Worm (Caenorhabditis elegans) whole organism, midembryonic: Measurements from ENCODE around the gene R07B7.8.

ENCODE experiments used
- T22C8.4 ChIP-seq: fragments of 200-800 bp; sonication (Bioruptor generic); IDR thresholded peaks from 2 replicates; pipeline ENCODE4 v1.3.6; 2022; ENCODE audit warnings: missing genetic modification characterization, missing compliant biosample characterization
- cog-1 ChIP-seq: sonication (generic microtip); optimal IDR thresholded peaks from 2 replicates; lab custom pipeline; 2016; ENCODE audit warnings: missing genetic modification characterization, missing compliant biosample characterization
- flt-1 ChIP-seq: fragments of 200-800 bp; sonication (Bioruptor generic); IDR thresholded peaks from 2 replicates; pipeline ENCODE4 v1.3.6; 2022; ENCODE audit warnings: missing genetic modification characterization, missing compliant biosample characterization
- klf-2 ChIP-seq: fragments of 200-800 bp; sonication (Bioruptor generic); conservative IDR thresholded peaks from 2 replicates; pipeline ENCODE4 v1.3.6; 2022; ENCODE audit warnings: missing genetic modification reagents, missing genetic modification characterization, missing compliant biosample characterization
- med-1 ChIP-seq: sonication (generic microtip); optimal IDR thresholded peaks from 2 replicates; lab custom pipeline; 2017; ENCODE audit warnings: missing genetic modification characterization, mild to moderate bottlenecking, missing compliant biosample characterization, antibody characterized with exemption, missing genetic modification reagents; ENCODE audit not compliant: insufficient read depth
- ref-1 ChIP-seq: fragments of 200-800 bp; sonication (Bioruptor generic); conservative IDR thresholded peaks from 2 replicates; pipeline ENCODE4 v1.3.6; 2022; ENCODE audit warnings: missing genetic modification reagents, missing genetic modification characterization, missing compliant biosample characterization
- tab-1 ChIP-seq: fragments of 200-800 bp; sonication (Bioruptor generic); IDR thresholded peaks from 2 replicates; pipeline ENCODE4 v1.3.6; 2022; ENCODE audit warnings: missing genetic modification characterization, missing compliant biosample characterization
- ztf-23 ChIP-seq: fragments of 200-800 bp; sonication (Bioruptor generic); IDR thresholded peaks from 2 replicates; pipeline ENCODE4 v1.3.6; 2022; ENCODE audit warnings: missing genetic modification reagents, missing genetic modification characterization, missing compliant biosample characterization
- ztf-29 ChIP-seq: fragments of 200-800 bp; sonication (Bioruptor generic); IDR thresholded peaks from 2 replicates; pipeline ENCODE4 v1.3.6; 2022; ENCODE audit warnings: missing genetic modification reagents, missing genetic modification characterization, missing compliant biosample characterization

The R07B7.8 gene

DNA sequence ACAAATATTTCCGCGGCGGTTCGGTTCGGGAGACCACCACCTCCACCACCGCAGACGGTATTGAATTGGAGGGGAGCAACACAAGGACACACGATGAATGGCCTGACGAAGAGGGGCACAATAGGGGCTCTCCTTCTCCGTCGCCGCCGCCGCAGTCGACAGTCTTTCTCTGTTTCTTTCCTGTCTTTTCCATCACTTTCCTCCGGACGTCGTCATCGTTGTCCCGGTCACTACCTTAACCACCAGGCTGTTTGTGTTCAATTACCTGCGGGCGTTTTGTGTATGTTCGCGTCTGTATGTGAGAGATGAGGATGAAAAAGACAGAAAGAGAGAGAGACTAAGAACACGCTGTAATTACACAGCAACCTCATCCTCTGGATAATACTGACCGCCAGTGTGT is 44.4 kb downstream of the R07B7.8 start:
- TF ChIP-seq med-1 (GFP tag; lab: Kevin White, UChicago) (no peak), ztf-29 (GFP tag; lab: Robert Waterston, UW) (no peak), tab-1 (GFP tag; lab: Robert Waterston, UW) (no peak), ztf-23 (GFP tag; lab: Robert Waterston, UW) (no peak), flt-1 (GFP tag; lab: Robert Waterston, UW) (no peak), T22C8.4 (GFP tag; lab: Robert Waterston, UW) (no peak), cog-1 (no peak), ref-1 (GFP tag; lab: Robert Waterston, UW) (no peak), klf-2 (GFP tag; lab: Robert Waterston, UW) (no peak)

DNA sequence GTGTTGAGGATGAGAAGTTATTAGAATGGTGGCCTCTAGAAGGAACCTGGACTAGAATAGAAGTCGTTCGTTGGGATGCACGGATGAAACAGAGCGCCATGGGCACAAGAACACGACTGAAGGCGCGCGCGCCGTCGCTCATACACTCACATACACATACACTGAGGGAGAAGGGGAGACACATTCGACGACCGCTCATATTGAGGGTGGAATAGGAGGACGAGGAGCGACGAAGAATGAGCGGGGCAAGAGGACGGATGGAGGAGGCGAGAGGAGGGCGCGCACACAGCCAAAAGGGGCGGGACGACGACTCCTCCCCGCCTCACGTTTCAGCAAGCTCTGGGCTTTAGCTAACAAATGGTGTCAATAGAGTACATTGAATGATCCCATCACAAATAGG is 45.3 kb downstream of the R07B7.8 start:
- no peak for TF ChIP-seq klf-2 (GFP tag; lab: Robert Waterston, UW)
- 0 out of 2 replicates have a peak, but pooled peaks have one; percentile 36 for TF ChIP-seq flt-1 (GFP tag; lab: Robert Waterston, UW)
- TF ChIP-seq ref-1 (GFP tag; lab: Robert Waterston, UW), result 0 out of 2 replicates have a peak, but pooled peaks have one; percentile 8
- TF ChIP-seq ztf-23 (GFP tag; lab: Robert Waterston, UW), result peak; percentile 67; the same call in 1 of the 2 replicates
- TF ChIP-seq med-1 (GFP tag; lab: Kevin White, UChicago), result no peak
- TF ChIP-seq ztf-29 (GFP tag; lab: Robert Waterston, UW), result no peak
- TF ChIP-seq T22C8.4 (GFP tag; lab: Robert Waterston, UW), result no peak

DNA sequence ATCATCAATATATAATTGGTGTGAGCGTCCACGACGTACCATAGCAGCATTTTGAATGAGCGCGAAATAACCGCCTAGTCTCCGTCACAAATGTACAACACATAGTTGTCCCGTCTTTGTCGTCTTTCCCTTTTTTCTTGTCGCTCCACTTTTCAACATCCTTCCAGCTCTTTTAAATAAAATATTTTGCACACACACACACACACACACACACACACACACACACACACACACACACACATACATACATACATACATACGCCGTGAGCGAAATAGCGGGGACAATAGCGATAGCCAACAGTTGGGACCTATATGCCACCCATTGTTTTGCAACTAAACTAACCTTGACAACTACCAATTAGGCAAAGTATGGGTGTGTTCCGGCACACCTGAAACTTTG is 45.8 kb downstream of the R07B7.8 start:
- TF ChIP-seq klf-2 (GFP tag; lab: Robert Waterston, UW) (no peak), cog-1 (no peak), ztf-23 (GFP tag; lab: Robert Waterston, UW) (no peak), ztf-29 (GFP tag; lab: Robert Waterston, UW) (no peak), ref-1 (GFP tag; lab: Robert Waterston, UW) (no peak), tab-1 (GFP tag; lab: Robert Waterston, UW) (no peak), T22C8.4 (GFP tag; lab: Robert Waterston, UW) (no peak), flt-1 (GFP tag; lab: Robert Waterston, UW) (no peak), med-1 (GFP tag; lab: Kevin White, UChicago) (no peak)

DNA sequence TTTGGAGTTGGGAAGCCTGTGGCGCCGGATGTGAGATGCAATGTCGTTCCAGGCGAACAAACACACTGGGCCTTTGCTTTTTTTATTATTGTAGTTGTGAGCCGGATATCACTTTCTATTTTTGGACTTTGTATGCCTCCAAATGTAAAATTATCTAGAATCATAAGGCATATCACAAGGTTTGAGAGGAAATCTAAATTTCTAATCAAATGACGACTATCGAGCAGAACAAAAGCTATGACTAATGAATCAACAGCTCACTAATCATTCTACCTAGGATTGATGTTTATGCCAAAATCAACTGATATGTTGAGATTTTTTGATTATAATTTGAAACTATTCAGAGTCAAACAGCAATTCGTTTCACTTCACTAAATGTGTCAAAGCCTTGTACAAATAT is 46.2 kb downstream of the R07B7.8 start:
- TF ChIP-seq cog-1, result no peak
- TF ChIP-seq ref-1 (GFP tag; lab: Robert Waterston, UW), result no peak
- TF ChIP-seq med-1 (GFP tag; lab: Kevin White, UChicago), result no peak
- TF ChIP-seq ztf-29 (GFP tag; lab: Robert Waterston, UW), result no peak
- TF ChIP-seq ztf-23 (GFP tag; lab: Robert Waterston, UW), result no peak
- no peak for TF ChIP-seq T22C8.4 (GFP tag; lab: Robert Waterston, UW)
- no peak for TF ChIP-seq tab-1 (GFP tag; lab: Robert Waterston, UW)
- TF ChIP-seq flt-1 (GFP tag; lab: Robert Waterston, UW), result no peak
- no peak for TF ChIP-seq klf-2 (GFP tag; lab: Robert Waterston, UW)

DNA sequence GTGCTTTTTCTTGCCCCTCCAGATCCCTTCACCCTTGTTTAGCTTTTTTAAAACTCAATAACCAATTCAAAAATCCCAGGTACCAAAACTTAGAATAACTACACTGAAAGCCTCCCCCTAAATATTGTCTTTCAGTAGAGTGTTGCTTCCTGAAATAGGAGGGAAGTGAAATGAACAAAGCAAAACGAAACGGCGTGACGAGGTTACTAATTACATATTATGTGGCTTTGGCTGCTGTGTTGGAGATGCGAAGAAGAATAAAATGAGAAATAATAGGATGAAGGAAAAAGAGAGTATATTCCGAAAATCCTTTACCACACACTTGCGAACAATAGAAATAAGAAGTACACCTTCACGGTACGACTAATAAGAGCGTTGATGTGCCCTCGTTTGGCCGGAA is 48.0 kb downstream of the R07B7.8 start:
- TF ChIP-seq tab-1 (GFP tag; lab: Robert Waterston, UW), result no peak
- TF ChIP-seq med-1 (GFP tag; lab: Kevin White, UChicago), result no peak
- TF ChIP-seq flt-1 (GFP tag; lab: Robert Waterston, UW), result no peak
- no peak for TF ChIP-seq klf-2 (GFP tag; lab: Robert Waterston, UW)
- TF ChIP-seq cog-1, result no peak
- TF ChIP-seq ztf-29 (GFP tag; lab: Robert Waterston, UW), result no peak

DNA sequence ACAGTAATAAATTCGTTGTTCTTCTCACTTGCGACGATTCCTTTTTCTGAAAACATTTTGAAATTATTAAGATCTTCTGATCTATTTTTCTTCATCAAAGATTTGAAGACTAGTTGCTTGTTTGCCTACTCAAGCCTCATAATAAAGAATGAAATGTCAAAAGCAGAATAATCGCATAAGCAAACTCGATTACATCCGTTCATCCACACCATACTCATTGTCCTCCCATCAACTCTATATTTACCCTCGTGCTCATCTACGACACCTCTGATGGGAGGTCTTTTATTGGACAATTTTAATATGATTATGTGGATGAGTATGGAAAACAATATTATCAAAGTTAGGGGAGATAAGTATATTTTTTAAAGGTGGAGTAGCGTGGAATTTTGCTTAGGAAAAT is 50.3 kb downstream of the R07B7.8 start:
- TF ChIP-seq ztf-29 (GFP tag; lab: Robert Waterston, UW) (no peak), klf-2 (GFP tag; lab: Robert Waterston, UW) (no peak), ztf-23 (GFP tag; lab: Robert Waterston, UW) (no peak), T22C8.4 (GFP tag; lab: Robert Waterston, UW) (no peak), med-1 (GFP tag; lab: Kevin White, UChicago) (no peak), cog-1 (no peak), ref-1 (GFP tag; lab: Robert Waterston, UW) (no peak), tab-1 (GFP tag; lab: Robert Waterston, UW) (no peak), flt-1 (GFP tag; lab: Robert Waterston, UW) (no peak)

DNA sequence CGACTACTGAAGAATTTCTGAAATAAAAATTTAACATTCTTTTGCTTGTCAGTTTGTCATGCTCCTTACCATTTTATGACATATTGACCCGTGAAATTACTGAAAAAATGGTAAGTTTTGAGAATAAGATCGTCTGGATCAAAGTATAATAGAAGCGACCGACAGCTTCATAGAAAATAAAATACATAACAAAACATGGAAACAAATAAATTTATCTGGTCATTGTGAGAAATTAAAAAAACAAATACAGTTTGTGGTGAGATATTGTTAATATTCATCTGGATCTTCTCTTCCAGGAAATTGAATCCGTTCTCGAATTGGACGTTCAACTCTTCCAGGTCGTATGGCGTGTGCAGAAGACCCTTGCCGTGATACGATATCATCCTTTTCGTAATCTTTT is 52.1 kb downstream of the R07B7.8 start, which contains the start of gene pkc-1:
pkc-1 (minus strand) TSS at position 101 of the 400 bp plus-strand sequence.
- TF ChIP-seq cog-1 (no peak), flt-1 (GFP tag; lab: Robert Waterston, UW) (no peak), ztf-23 (GFP tag; lab: Robert Waterston, UW) (no peak)
